Fruit fly (Drosophila melanogaster): ENCODE data around the gene Paics.

- TF ChIP-seq CG8478 (optimal IDR thresholded peaks at IDR 0.05): no peak
- TF ChIP-seq CTCF (optimal IDR thresholded peaks at IDR 0.05): no peak
These were observed 21.4 kb downstream of the Paics start for dm6 chrX:12739047-12739446.
